Worm (Caenorhabditis elegans): ENCODE measurements around the gene dot-1.2.

dot-1.2 gene

DNA sequence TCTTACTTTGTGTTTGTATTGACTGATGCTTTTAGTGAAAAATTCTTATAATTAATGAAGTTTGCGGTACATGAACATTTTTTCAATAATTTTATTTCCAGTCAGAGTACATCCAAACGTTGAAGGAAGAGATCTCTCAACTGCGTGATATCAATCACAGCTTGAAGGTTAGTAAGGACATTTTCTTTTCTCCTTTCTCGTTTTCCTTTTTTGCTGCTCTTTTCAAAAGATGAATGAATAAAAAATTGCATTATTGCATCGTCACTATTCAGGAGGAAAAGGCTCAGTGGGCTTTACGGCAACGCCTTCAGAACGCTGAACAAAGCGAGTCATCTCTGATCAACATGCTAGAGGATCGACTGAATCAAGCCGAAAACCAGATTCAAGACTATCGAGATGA is 42.3 kb downstream of the dot-1.2 start (continued):
- TF ChIP-seq ztf-28 (GFP tag; IDR thresholded peaks at IDR 0.05) = no peak

DNA sequence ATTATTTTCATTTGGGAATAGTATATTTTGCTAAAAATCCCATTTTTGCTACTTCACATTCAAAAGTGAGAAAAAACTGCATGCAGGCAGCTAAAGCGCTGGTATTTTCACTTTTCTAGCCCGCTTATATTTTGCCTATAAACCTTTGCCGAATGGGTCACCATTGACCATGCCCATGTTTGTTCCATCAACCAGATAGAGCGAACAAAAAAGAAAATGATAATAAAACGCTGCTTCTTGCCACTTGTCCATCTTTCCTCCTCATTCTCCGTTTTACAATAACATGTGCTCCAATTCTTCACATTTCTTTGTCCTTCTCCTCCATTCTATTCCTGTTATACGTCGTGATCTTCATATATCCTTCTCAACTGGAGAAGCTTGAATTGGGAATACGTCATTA is 45.5 kb downstream of the dot-1.2 start, which contains the start of gene tag-241:
Gene tag-241, plus strand, starts transcription at position 301 of the 400 bp plus-strand sequence.
- TF ChIP-seq ZK185.1 (tag; optimal IDR thresholded peaks at IDR 0.05; ENCODE audit: poor library complexity, severe bottlenecking) = no peak
- no peak for TF ChIP-seq rpc-1 (optimal IDR thresholded peaks at IDR 0.05)
- TF ChIP-seq rpc-1 (tag; optimal IDR thresholded peaks at IDR 0.05) = no peak
- no peak for TF ChIP-seq K12H6.12 (tag; optimal IDR thresholded peaks at IDR 0.05)
- TF ChIP-seq ztf-25 (GFP tag; IDR thresholded peaks at IDR 0.05) = no peak
- TF ChIP-seq F57A8.1 (GFP tag; optimal IDR thresholded peaks at IDR 0.05) = no peak
- TF ChIP-seq lir-1 (GFP tag; conservative IDR thresholded peaks at IDR 0.05) = no peak

ce11 chrX:11821159-11821720 is 47.9 kb downstream of the dot-1.2 start:
- TF ChIP-seq T26A5.8 (tag; optimal IDR thresholded peaks at IDR 0.05) (no peak), ceh-27 (GFP tag; optimal IDR thresholded peaks at IDR 0.05) (no peak), cebp-1 (GFP tag; IDR thresholded peaks at IDR 0.05) (no peak), cebp-1 (tag; optimal IDR thresholded peaks at IDR 0.05) (no peak), ets-4 (GFP tag; optimal IDR thresholded peaks at IDR 0.05) (no peak), bed-2 (GFP tag; IDR thresholded peaks at IDR 0.05) (no peak), somi-1 (GFP tag; optimal IDR thresholded peaks at IDR 0.05) (no peak), ccch-3 (GFP tag; optimal IDR thresholded peaks at IDR 0.05) (no peak)

- TF ChIP-seq T07F8.4 (tag; optimal IDR thresholded peaks at IDR 0.05) = no peak
- TF ChIP-seq ceh-100 (GFP tag; IDR thresholded peaks at IDR 0.05) = no peak
- no peak for TF ChIP-seq unc-62 (GFP tag; optimal IDR thresholded peaks at IDR 0.05)
- TF ChIP-seq hmg-20 (GFP tag; IDR thresholded peaks at IDR 0.05) = no peak
- TF ChIP-seq unc-130 (GFP tag; optimal IDR thresholded peaks at IDR 0.05) = no peak
- no peak for TF ChIP-seq cebp-2 (GFP tag; IDR thresholded peaks at IDR 0.05)
- TF ChIP-seq xnd-1 (tag; optimal IDR thresholded peaks at IDR 0.05) = no peak
- TF ChIP-seq nfyb-1 (GFP tag; IDR thresholded peaks at IDR 0.05) = no peak
- TF ChIP-seq hsf-1 (GFP tag; IDR thresholded peaks at IDR 0.05) = no peak
- no peak for TF ChIP-seq Y53F4B.3 (GFP tag; IDR thresholded peaks at IDR 0.05)
- no peak for TF ChIP-seq egrh-3 (GFP tag; IDR thresholded peaks at IDR 0.05)
- TF ChIP-seq snpc-3.4 (tag; optimal IDR thresholded peaks at IDR 0.05) = no peak
- TF ChIP-seq hlh-26 (GFP tag; conservative IDR thresholded peaks at IDR 0.05) = no peak
- no peak for TF ChIP-seq F23B12.7 (tag; optimal IDR thresholded peaks at IDR 0.05; ENCODE audit: insufficient read depth)
- TF ChIP-seq snpc-4 (GFP tag; optimal IDR thresholded peaks at IDR 0.05) = no peak
- TF ChIP-seq snpc-4 (tag; optimal IDR thresholded peaks at IDR 0.05) = no peak
- TF ChIP-seq B0019.2 (GFP tag; conservative IDR thresholded peaks at IDR 0.05) = no peak
- TF ChIP-seq lag-1 (GFP tag; IDR thresholded peaks at IDR 0.05) = no peak
- no peak for TF ChIP-seq ztf-6 (GFP tag; IDR thresholded peaks at IDR 0.05)
- TF ChIP-seq tlf-1 (GFP tag; optimal IDR thresholded peaks at IDR 0.05) = no peak
Observed at ce11 chrX:11818711-11819110, 50.4 kb downstream of the dot-1.2 start.
